Fruit fly (Drosophila melanogaster): ENCODE data around the gene CG33229.

The CG33229 gene

dm6 chr3L:203536-204135, 20.0 kb upstream of the CG33229 start, which contains the start of gene NitFhit:
TSS of gene NitFhit (plus strand) at chr3L:203730.
- no peak for TF ChIP-seq Hr96 (GFP tag; optimal IDR thresholded peaks at IDR 0.05)
- TF ChIP-seq CG7101 (tag; optimal IDR thresholded peaks at IDR 0.05) = no peak
- TF ChIP-seq cnc (optimal IDR thresholded peaks at IDR 0.05) = no peak
- TF ChIP-seq CG11617 (GFP tag; optimal IDR thresholded peaks at IDR 0.05) = peak; percentile 18
- peak; percentile 91 for TF ChIP-seq pad (GFP tag; optimal IDR thresholded peaks at IDR 0.05)
- TF ChIP-seq CG14711 (tag; optimal IDR thresholded peaks at IDR 0.05) = no peak
- TF ChIP-seq ovo (GFP tag; optimal IDR thresholded peaks at IDR 0.05) = no peak
- no peak for TF ChIP-seq kay (GFP tag; ENCODE audit: borderline replicate concordance)
- no peak for TF ChIP-seq Crg-1 (GFP tag; optimal IDR thresholded peaks at IDR 0.05)
- TF ChIP-seq CG1620 (GFP tag; optimal IDR thresholded peaks at IDR 0.05) = no peak
- no peak for TF ChIP-seq CG7045 (GFP tag; optimal IDR thresholded peaks at IDR 0.05)
- TF ChIP-seq toe (GFP tag; optimal IDR thresholded peaks at IDR 0.05) = no peak
- no peak for TF ChIP-seq Clk (GFP tag; optimal IDR thresholded peaks at IDR 0.05)
- peak; percentile 45 for TF ChIP-seq bab1 (GFP tag; optimal IDR thresholded peaks at IDR 0.05)
- peak; percentile 59 for TF ChIP-seq Mnt (GFP tag; optimal IDR thresholded peaks at IDR 0.05)
- TF ChIP-seq CG12768 (GFP tag; optimal IDR thresholded peaks at IDR 0.05) = peak; percentile 47
- no peak for TF ChIP-seq tj (GFP tag; optimal IDR thresholded peaks at IDR 0.05)
- TF ChIP-seq CG5204 (GFP tag; optimal IDR thresholded peaks at IDR 0.05) = no peak
- TF ChIP-seq CG33017 (tag; optimal IDR thresholded peaks at IDR 0.05) = no peak
- TF ChIP-seq cic (GFP tag; optimal IDR thresholded peaks at IDR 0.05) = peak; percentile 35

- TF ChIP-seq CG12768 (GFP tag; optimal IDR thresholded peaks at IDR 0.05) = peak; percentile 97
- TF ChIP-seq CG1620 (GFP tag; optimal IDR thresholded peaks at IDR 0.05) = peak; percentile 86
- no peak for TF ChIP-seq kay (GFP tag; ENCODE audit: borderline replicate concordance)
- no peak for TF ChIP-seq toe (GFP tag; optimal IDR thresholded peaks at IDR 0.05)
- TF ChIP-seq CG11617 (GFP tag; optimal IDR thresholded peaks at IDR 0.05) = peak; percentile 98
- no peak for TF ChIP-seq CG5204 (GFP tag; optimal IDR thresholded peaks at IDR 0.05)
- no peak for TF ChIP-seq cnc (optimal IDR thresholded peaks at IDR 0.05)
- TF ChIP-seq bab1 (GFP tag; optimal IDR thresholded peaks at IDR 0.05) = peak; percentile 99
- peak; percentile 90 for TF ChIP-seq ovo (GFP tag; optimal IDR thresholded peaks at IDR 0.05)
- peak; percentile 97 for TF ChIP-seq cic (GFP tag; optimal IDR thresholded peaks at IDR 0.05)
- peak; percentile 97 for TF ChIP-seq CG14711 (tag; optimal IDR thresholded peaks at IDR 0.05)
- peak; percentile 95 for TF ChIP-seq Clk (GFP tag; optimal IDR thresholded peaks at IDR 0.05)
- TF ChIP-seq CG33017 (tag; optimal IDR thresholded peaks at IDR 0.05) = peak; percentile 99
- TF ChIP-seq CG7045 (GFP tag; optimal IDR thresholded peaks at IDR 0.05) = peak; percentile 98
- peak; percentile 89 for TF ChIP-seq pad (GFP tag; optimal IDR thresholded peaks at IDR 0.05)
- peak; percentile 91 for TF ChIP-seq Crg-1 (GFP tag; optimal IDR thresholded peaks at IDR 0.05)
- TF ChIP-seq Hr96 (GFP tag; optimal IDR thresholded peaks at IDR 0.05) = no peak
- TF ChIP-seq tj (GFP tag; optimal IDR thresholded peaks at IDR 0.05) = peak; percentile 92
- peak; percentile 90 for TF ChIP-seq Mnt (GFP tag; optimal IDR thresholded peaks at IDR 0.05)
- peak; percentile 99 for TF ChIP-seq CG7101 (tag; optimal IDR thresholded peaks at IDR 0.05)
These were observed 17.8 kb upstream of the CG33229 start, which contains the start of the genes Gk1 and CG13876 for dm6 chr3L:205723-206284. TSS of gene Gk1 (minus strand) at chr3L:205844. TSS of gene CG13876 (plus strand) at chr3L:206134.

- TF ChIP-seq tj (GFP tag; optimal IDR thresholded peaks at IDR 0.05) = no peak
- TF ChIP-seq toe (GFP tag; optimal IDR thresholded peaks at IDR 0.05) = no peak
- no peak for TF ChIP-seq pad (GFP tag; optimal IDR thresholded peaks at IDR 0.05)
- peak; percentile 82 for TF ChIP-seq Mnt (GFP tag; optimal IDR thresholded peaks at IDR 0.05)
- TF ChIP-seq CG1620 (GFP tag; optimal IDR thresholded peaks at IDR 0.05) = no peak
- TF ChIP-seq Crg-1 (GFP tag; optimal IDR thresholded peaks at IDR 0.05) = no peak
- no peak for TF ChIP-seq kay (GFP tag; ENCODE audit: borderline replicate concordance)
- no peak for TF ChIP-seq CG5204 (GFP tag; optimal IDR thresholded peaks at IDR 0.05)
- no peak for TF ChIP-seq CG7045 (GFP tag; optimal IDR thresholded peaks at IDR 0.05)
- TF ChIP-seq Clk (GFP tag; optimal IDR thresholded peaks at IDR 0.05) = no peak
- no peak for TF ChIP-seq CG7101 (tag; optimal IDR thresholded peaks at IDR 0.05)
- TF ChIP-seq ovo (GFP tag; optimal IDR thresholded peaks at IDR 0.05) = no peak
- TF ChIP-seq CG11617 (GFP tag; optimal IDR thresholded peaks at IDR 0.05) = no peak
- no peak for TF ChIP-seq CG12768 (GFP tag; optimal IDR thresholded peaks at IDR 0.05)
- peak; percentile 36 for TF ChIP-seq bab1 (GFP tag; optimal IDR thresholded peaks at IDR 0.05)
- no peak for TF ChIP-seq cic (GFP tag; optimal IDR thresholded peaks at IDR 0.05)
- TF ChIP-seq CG14711 (tag; optimal IDR thresholded peaks at IDR 0.05) = no peak
These were observed 12.5 kb upstream of the CG33229 start, which contains the start of gene Prp4k for dm6 chr3L:211200-211599. TSS of gene Prp4k (minus strand) at chr3L:211457.

dm6 chr3L:212520-212919, 11.1 kb upstream of the CG33229 start, which contains the start of the genes thoc7 and Dis3l2:
TSS of gene thoc7 (minus strand) at chr3L:212687.
TSS of gene Dis3l2 (plus strand) at chr3L:212709.
- no peak for TF ChIP-seq CG7045 (GFP tag; optimal IDR thresholded peaks at IDR 0.05)
- TF ChIP-seq toe (GFP tag; optimal IDR thresholded peaks at IDR 0.05) = no peak
- TF ChIP-seq Hr96 (GFP tag; optimal IDR thresholded peaks at IDR 0.05) = no peak
- TF ChIP-seq Crg-1 (GFP tag; optimal IDR thresholded peaks at IDR 0.05) = no peak
- no peak for TF ChIP-seq ovo (GFP tag; optimal IDR thresholded peaks at IDR 0.05)
- TF ChIP-seq CG12768 (GFP tag; optimal IDR thresholded peaks at IDR 0.05) = no peak
- peak; percentile 3 for TF ChIP-seq Mnt (GFP tag; optimal IDR thresholded peaks at IDR 0.05)

dm6 chr3L:216325-216724, 7.3 kb upstream of the CG33229 start, which contains the start of gene Kaz1-ORFB:
TSS of gene Kaz1-ORFB (plus strand) at chr3L:216625.
- TF ChIP-seq CG1620 (GFP tag; optimal IDR thresholded peaks at IDR 0.05) (no peak), Hr96 (GFP tag; optimal IDR thresholded peaks at IDR 0.05) (no peak), CG7101 (tag; optimal IDR thresholded peaks at IDR 0.05) (no peak), CG33017 (tag; optimal IDR thresholded peaks at IDR 0.05) (no peak), toe (GFP tag; optimal IDR thresholded peaks at IDR 0.05) (no peak), pad (GFP tag; optimal IDR thresholded peaks at IDR 0.05) (no peak), CG12768 (GFP tag; optimal IDR thresholded peaks at IDR 0.05) (no peak), CG7045 (GFP tag; optimal IDR thresholded peaks at IDR 0.05) (no peak), cic (GFP tag; optimal IDR thresholded peaks at IDR 0.05) (no peak), kay (GFP tag; ENCODE audit: borderline replicate concordance) (no peak), Crg-1 (GFP tag; optimal IDR thresholded peaks at IDR 0.05) (no peak), Mnt (GFP tag; optimal IDR thresholded peaks at IDR 0.05) (no peak), CG11617 (GFP tag; optimal IDR thresholded peaks at IDR 0.05) (no peak), tj (GFP tag; optimal IDR thresholded peaks at IDR 0.05) (no peak), bab1 (GFP tag; optimal IDR thresholded peaks at IDR 0.05) (no peak), Clk (GFP tag; optimal IDR thresholded peaks at IDR 0.05) (no peak), cnc (optimal IDR thresholded peaks at IDR 0.05) (no peak), CG14711 (tag; optimal IDR thresholded peaks at IDR 0.05) (no peak), ovo (GFP tag; optimal IDR thresholded peaks at IDR 0.05) (no peak), CG5204 (GFP tag; optimal IDR thresholded peaks at IDR 0.05) (no peak)

Measured in whole organism, adult.